Worm (Caenorhabditis elegans) whole organism, L3 larva: ENCODE measurements around the gene sma-4.

Experiments used
- aly-2 ChIP-seq: fragments of 150-350 bp; optimal IDR thresholded peaks from 2 replicates; lab custom pipeline; 2014; ENCODE audit warnings: missing biosample characterization, missing genetic modification characterization
- elt-3 ChIP-seq, 3 experiments: fragments of 150-350 bp in 1 of 3; sonication (generic microtip) in 2 of 3; optimal IDR thresholded peaks; 2 replicates in 2 of 3; 4 replicates in 1 of 3; lab custom pipeline; 2014 to 2017; ENCODE audit warnings: missing biosample characterization in 3 of 3, missing genetic modification characterization in 3 of 3
- nhr-237 ChIP-seq: fragments of 150-350 bp; optimal IDR thresholded peaks from 2 replicates; lab custom pipeline; 2014; ENCODE audit warnings: missing biosample characterization, missing genetic modification characterization
- nhr-76 ChIP-seq: fragments of 150-350 bp; sonication (generic microtip); optimal IDR thresholded peaks from 5 replicates; lab custom pipeline; 2014; ENCODE audit warnings: missing biosample characterization, missing genetic modification characterization
- skn-1 ChIP-seq: fragments of 150-350 bp; optimal IDR thresholded peaks from 2 replicates; lab custom pipeline; 2014; ENCODE audit warnings: missing biosample characterization, missing genetic modification characterization
- unc-39 ChIP-seq: sonication (generic microtip); optimal IDR thresholded peaks from 4 replicates; lab custom pipeline; 2017; ENCODE audit warnings: missing biosample characterization, missing genetic modification characterization

DNA sequence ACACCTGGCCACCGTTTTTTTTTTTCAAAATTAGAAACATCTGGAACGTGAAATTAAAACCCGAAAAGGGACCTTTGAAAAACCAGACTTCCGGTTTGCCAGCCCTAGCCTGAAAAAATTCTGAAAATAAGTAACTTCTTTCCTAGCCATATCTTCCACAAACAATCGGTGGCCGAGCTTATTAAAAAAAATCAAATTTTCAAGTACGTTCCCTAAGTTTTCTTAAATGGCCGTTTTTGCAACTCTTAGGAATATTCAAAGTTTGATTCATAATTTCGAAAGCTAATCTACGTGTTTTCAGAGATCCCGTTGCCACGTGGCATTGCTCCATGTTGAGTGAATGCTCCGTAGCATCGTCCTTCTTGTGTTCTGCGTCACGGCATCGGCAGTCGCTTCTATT is 7.6 kb downstream of the sma-4 start, which contains the start of gene R12B2.8:
- no peak for TF ChIP-seq aly-2 (tag; lab: Kevin White, UChicago)
- no peak for TF ChIP-seq nhr-237 (tag; lab: Kevin White, UChicago)
- TF ChIP-seq nhr-76 (tag; lab: Kevin White, UChicago): no peak
- no peak for TF ChIP-seq skn-1 (tag; lab: Kevin White, UChicago)
- TF ChIP-seq unc-39 (tag; lab: Kevin White, UChicago): no peak
- TF ChIP-seq elt-3 (tag; optimal IDR thresholded peaks at IDR 0.05; lab: Kevin White, UChicago): no peak
